Fruit fly (Drosophila melanogaster) whole organism, prepupa: ENCODE results near the gene corn.

Source experiments
- CG10631 ChIP-seq: fragments of 200-800 bp; sonication (Bioruptor generic); optimal IDR thresholded peaks from 2 replicates; lab custom pipeline; 2016; ENCODE audit warnings: missing biosample characterization, missing genetic modification characterization
- CG10669 ChIP-seq: fragments of 200-800 bp; sonication (Bioruptor generic); optimal IDR thresholded peaks from 3 replicates; lab custom pipeline; 2018; ENCODE audit warnings: missing biosample characterization, mild to moderate bottlenecking, missing genetic modification characterization, moderate library complexity
- CG11902 ChIP-seq: fragments of 200-800 bp; sonication (Bioruptor generic); optimal IDR thresholded peaks from 3 replicates; lab custom pipeline; 2016; ENCODE audit warnings: missing biosample characterization, missing genetic modification characterization
- CG1621 ChIP-seq: fragments of 200-800 bp; sonication (Bioruptor generic); optimal IDR thresholded peaks from 3 replicates; lab custom pipeline; 2018; ENCODE audit warnings: missing biosample characterization, mild to moderate bottlenecking, missing genetic modification characterization
- CG16779 ChIP-seq: fragments of 200-800 bp; sonication (Bioruptor generic); optimal IDR thresholded peaks from 3 replicates; lab custom pipeline; 2017; ENCODE audit warnings: missing biosample characterization, mild to moderate bottlenecking, missing genetic modification characterization
- CG3032 ChIP-seq: fragments of 200-800 bp; optimal IDR thresholded peaks from 2 replicates; lab custom pipeline; 2019; ENCODE audit warnings: missing biosample characterization, mild to moderate bottlenecking, missing genetic modification characterization, moderate library complexity
- CG31627 ChIP-seq: fragments of 200-800 bp; sonication (Bioruptor generic); optimal IDR thresholded peaks from 3 replicates; lab custom pipeline; 2016; ENCODE audit warnings: missing biosample characterization, missing genetic modification characterization
- CG34406 ChIP-seq: fragments of 200-800 bp; sonication (Bioruptor generic); optimal IDR thresholded peaks from 3 replicates; lab custom pipeline; 2016; ENCODE audit warnings: missing biosample characterization, missing genetic modification characterization
- CG3919 ChIP-seq: fragments of 200-800 bp; sonication (Bioruptor generic); optimal IDR thresholded peaks from 3 replicates; lab custom pipeline; 2016; ENCODE audit warnings: missing biosample characterization, missing genetic modification characterization
- CG4318 ChIP-seq: fragments of 200-800 bp; sonication (Bioruptor generic); optimal IDR thresholded peaks from 3 replicates; lab custom pipeline; 2017; ENCODE audit warnings: missing biosample characterization, mild to moderate bottlenecking, missing genetic modification characterization
- CG6163 ChIP-seq: fragments of 200-800 bp; sonication (Bioruptor generic); IDR thresholded peaks from 3 replicates; pipeline ENCODE4 v1.3.6; 2022; ENCODE audit warnings: missing biosample characterization, missing genetic modification characterization
- CG6276 ChIP-seq: fragments of 200-800 bp; sonication (Bioruptor generic); optimal IDR thresholded peaks from 2 replicates; lab custom pipeline; 2017; ENCODE audit warnings: missing biosample characterization, mild to moderate bottlenecking, missing genetic modification characterization
- CG6792 ChIP-seq: fragments of 200-800 bp; sonication (Bioruptor generic); optimal IDR thresholded peaks from 3 replicates; lab custom pipeline; 2016; ENCODE audit warnings: missing biosample characterization, missing genetic modification characterization
- CG6854 ChIP-seq: fragments of 200-800 bp; sonication (Bioruptor generic); optimal IDR thresholded peaks from 2 replicates; lab custom pipeline; 2017; ENCODE audit warnings: missing biosample characterization, mild to moderate bottlenecking, missing genetic modification characterization
- CG8319 ChIP-seq: fragments of 200-800 bp; sonication (Bioruptor generic); optimal IDR thresholded peaks from 3 replicates; lab custom pipeline; 2016; ENCODE audit warnings: missing biosample characterization, missing genetic modification characterization
- CG8632 ChIP-seq: fragments of 200-800 bp; sonication (Bioruptor generic); optimal IDR thresholded peaks from 3 replicates; lab custom pipeline; 2016; ENCODE audit warnings: missing biosample characterization, missing genetic modification characterization
- CG9139 ChIP-seq: fragments of 200-800 bp; sonication (Bioruptor generic); optimal IDR thresholded peaks from 3 replicates; lab custom pipeline; 2017; ENCODE audit warnings: missing biosample characterization, mild to moderate bottlenecking, missing genetic modification characterization
- Eip75B ChIP-seq: fragments of 200-800 bp; sonication (Bioruptor generic); optimal IDR thresholded peaks from 3 replicates; lab custom pipeline; 2016; ENCODE audit warnings: missing biosample characterization, missing genetic modification characterization
- Eip93F ChIP-seq: fragments of 200-800 bp; sonication (Bioruptor generic); optimal IDR thresholded peaks from 2 replicates; lab custom pipeline; 2016; ENCODE audit warnings: missing biosample characterization, mild to moderate bottlenecking, missing genetic modification characterization
- Ets21C ChIP-seq: fragments of 200-800 bp; sonication (Bioruptor generic); optimal IDR thresholded peaks from 3 replicates; lab custom pipeline; 2016; ENCODE audit warnings: missing biosample characterization, missing genetic modification characterization
- Ets96B ChIP-seq: fragments of 200-800 bp; optimal IDR thresholded peaks from 2 replicates; lab custom pipeline; 2019; ENCODE audit warnings: missing biosample characterization, mild to moderate bottlenecking, missing genetic modification characterization, moderate library complexity
- Gug ChIP-seq: fragments of 200-800 bp; sonication (Bioruptor generic); IDR thresholded peaks from 2 replicates; pipeline ENCODE4 v1.3.6; 2022; ENCODE audit warnings: missing biosample characterization, missing genetic modification characterization
- Hr39 ChIP-seq: fragments of 200-800 bp; sonication (Bioruptor generic); optimal IDR thresholded peaks from 2 replicates; lab custom pipeline; 2016; ENCODE audit warnings: missing biosample characterization, missing genetic modification characterization
- Lpt ChIP-seq: fragments of 200-800 bp; sonication (Bioruptor generic); optimal IDR thresholded peaks from 3 replicates; lab custom pipeline; 2016; ENCODE audit warnings: missing biosample characterization, missing genetic modification characterization
- OdsH ChIP-seq: fragments of 200-800 bp; sonication (Bioruptor generic); optimal IDR thresholded peaks from 3 replicates; lab custom pipeline; 2016; ENCODE audit warnings: missing biosample characterization, missing genetic modification characterization
- Smox ChIP-seq: fragments of 200-800 bp; sonication (Bioruptor generic); optimal IDR thresholded peaks from 3 replicates; lab custom pipeline; 2016; ENCODE audit warnings: missing biosample characterization, missing genetic modification characterization
- Sox102F ChIP-seq: fragments of 200-800 bp; sonication (Bioruptor generic); optimal IDR thresholded peaks from 2 replicates; lab custom pipeline; 2016; ENCODE audit warnings: missing biosample characterization, mild to moderate bottlenecking, missing genetic modification characterization
- Sox14 ChIP-seq: fragments of 200-800 bp; sonication (Bioruptor generic); optimal IDR thresholded peaks from 3 replicates; lab custom pipeline; 2016; ENCODE audit warnings: missing biosample characterization, missing genetic modification characterization
- Sox15 ChIP-seq: fragments of 200-800 bp; sonication (Bioruptor generic); optimal IDR thresholded peaks from 3 replicates; lab custom pipeline; 2016; ENCODE audit warnings: missing biosample characterization, missing genetic modification characterization
- acj6 ChIP-seq: fragments of 200-800 bp; sonication (Bioruptor generic); optimal IDR thresholded peaks from 3 replicates; lab custom pipeline; 2016; ENCODE audit warnings: missing biosample characterization, missing genetic modification characterization
- cyc ChIP-seq: fragments of 200-800 bp; sonication (Bioruptor generic); optimal IDR thresholded peaks from 3 replicates; lab custom pipeline; 2016; ENCODE audit warnings: missing biosample characterization, missing genetic modification characterization
- dac ChIP-seq: fragments of 200-800 bp; sonication (Bioruptor generic); optimal IDR thresholded peaks from 2 replicates; lab custom pipeline; 2017; ENCODE audit warnings: missing biosample characterization, mild to moderate bottlenecking, missing genetic modification characterization
- dsx ChIP-seq: fragments of 200-800 bp; optimal IDR thresholded peaks from 3 replicates; lab custom pipeline; 2019; ENCODE audit warnings: missing biosample characterization, mild to moderate bottlenecking, missing genetic modification characterization, moderate library complexity; ENCODE audit not compliant: poor library complexity, severe bottlenecking
- eg ChIP-seq: fragments of 200-800 bp; sonication (Bioruptor generic); IDR thresholded peaks from 3 replicates; pipeline ENCODE4 v1.3.6; 2022; ENCODE audit warnings: missing biosample characterization, missing genetic modification characterization
- esn ChIP-seq: fragments of 200-800 bp; sonication (Bioruptor generic); optimal IDR thresholded peaks from 2 replicates; lab custom pipeline; 2016; ENCODE audit warnings: missing biosample characterization, mild to moderate bottlenecking, missing genetic modification characterization, moderate library complexity
- fd85E ChIP-seq: fragments of 200-800 bp; sonication (Bioruptor generic); optimal IDR thresholded peaks from 3 replicates; lab custom pipeline; 2016; ENCODE audit warnings: missing biosample characterization, missing genetic modification characterization
- fkh ChIP-seq: fragments of 200-800 bp; sonication (Bioruptor generic); optimal IDR thresholded peaks from 3 replicates; lab custom pipeline; 2017; ENCODE audit warnings: missing biosample characterization, mild to moderate bottlenecking, missing genetic modification characterization, moderate library complexity
- lz ChIP-seq: fragments of 200-800 bp; sonication (Bioruptor generic); optimal IDR thresholded peaks from 3 replicates; lab custom pipeline; 2016; ENCODE audit warnings: missing biosample characterization, missing genetic modification characterization
- net ChIP-seq: fragments of 200-800 bp; sonication (Bioruptor generic); optimal IDR thresholded peaks from 3 replicates; lab custom pipeline; 2016; ENCODE audit warnings: missing biosample characterization, missing genetic modification characterization
- salr ChIP-seq, 2 experiments: fragments of 200-800 bp; sonication (Bioruptor generic); optimal IDR thresholded peaks; 3 replicates each; lab custom pipeline; 2016 to 2018; ENCODE audit warnings: missing biosample characterization in 2 of 2, missing genetic modification characterization in 2 of 2, mild to moderate bottlenecking in 1 of 2
- spab ChIP-seq: fragments of 200-800 bp; sonication (Bioruptor generic); optimal IDR thresholded peaks from 2 replicates; lab custom pipeline; 2017; ENCODE audit warnings: missing biosample characterization, mild to moderate bottlenecking, missing genetic modification characterization, missing genetic modification reagents
- ss ChIP-seq, 2 experiments: fragments of 200-800 bp; sonication (Bioruptor generic); optimal IDR thresholded peaks; 2 replicates in 1 of 2; 3 replicates in 1 of 2; lab custom pipeline; 2017 to 2018; ENCODE audit warnings: mild to moderate bottlenecking in 2 of 2, missing biosample characterization in 2 of 2, missing genetic modification characterization in 2 of 2, moderate library complexity in 1 of 2
- svp ChIP-seq: fragments of 200-800 bp; sonication (Bioruptor generic); peaks from one replicate; lab custom pipeline; 2016; ENCODE audit warnings: missing biosample characterization, missing genetic modification characterization
- vri ChIP-seq: fragments of 200-800 bp; sonication (Bioruptor generic); optimal IDR thresholded peaks from 3 replicates; lab custom pipeline; 2016; ENCODE audit warnings: missing biosample characterization, mild to moderate bottlenecking, missing genetic modification characterization

corn gene

dm6 chr3L:7161310-7161709 is 4.4 kb upstream of the corn start:
- TF ChIP-seq Lpt (GFP tag; lab: Kevin White, UChicago) (no peak), CG9139 (GFP tag; lab: Kevin White, UChicago) (no peak), Smox (no peak), salr (GFP tag; optimal IDR thresholded peaks at IDR 0.05; lab: Kevin White, UChicago) (no peak), Eip75B (GFP tag; lab: Kevin White, UChicago) (no peak), CG16779 (tag; lab: Kevin White, UChicago) (no peak), net (GFP tag; lab: Kevin White, UChicago) (no peak), CG1621 (tag; lab: Kevin White, UChicago) (no peak), CG10669 (GFP tag; lab: Kevin White, UChicago) (no peak), dsx (GFP tag; lab: Kevin White, UChicago) (no peak), Ets96B (no peak), lz (GFP tag; lab: Kevin White, UChicago) (no peak), Gug (no peak), ss (GFP tag; optimal IDR thresholded peaks at IDR 0.05; lab: Kevin White, UChicago) (no peak), Sox15 (GFP tag; lab: Kevin White, UChicago) (no peak), CG8632 (GFP tag; lab: Kevin White, UChicago) (no peak), CG10631 (GFP tag; lab: Kevin White, UChicago) (no peak), CG6854 (GFP tag; lab: Kevin White, UChicago) (no peak), svp (GFP tag; lab: Kevin White, UChicago) (no peak), CG4318 (no peak)

DNA sequence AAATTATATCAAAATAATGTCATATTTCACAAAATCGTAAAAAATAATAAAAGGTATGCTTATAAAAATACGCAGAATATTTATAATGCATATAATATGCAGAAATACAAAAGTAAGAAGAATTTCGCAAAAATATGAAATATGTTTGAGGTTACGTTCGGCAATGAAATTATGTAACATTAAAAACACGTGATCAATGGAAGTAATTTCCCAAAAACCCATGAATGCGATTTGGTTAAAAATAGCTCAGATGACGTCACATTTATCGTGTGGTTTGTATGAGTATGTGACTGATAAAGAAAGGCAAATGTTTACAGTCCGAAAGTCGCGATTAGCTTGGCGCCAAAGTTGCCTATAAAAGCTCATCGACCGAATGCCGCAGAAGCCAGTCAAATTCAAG is 840 bp upstream of the corn start, which contains the start of gene CG8620:
Gene CG8620 (plus strand): TSS at position 387 of the 400 bp plus-strand sequence.
- TF ChIP-seq fd85E (GFP tag; lab: Kevin White, UChicago), result no peak
- no peak for TF ChIP-seq esn (GFP tag; lab: Kevin White, UChicago)
- TF ChIP-seq vri, result peak; percentile 50
- no peak for TF ChIP-seq CG31627

DNA sequence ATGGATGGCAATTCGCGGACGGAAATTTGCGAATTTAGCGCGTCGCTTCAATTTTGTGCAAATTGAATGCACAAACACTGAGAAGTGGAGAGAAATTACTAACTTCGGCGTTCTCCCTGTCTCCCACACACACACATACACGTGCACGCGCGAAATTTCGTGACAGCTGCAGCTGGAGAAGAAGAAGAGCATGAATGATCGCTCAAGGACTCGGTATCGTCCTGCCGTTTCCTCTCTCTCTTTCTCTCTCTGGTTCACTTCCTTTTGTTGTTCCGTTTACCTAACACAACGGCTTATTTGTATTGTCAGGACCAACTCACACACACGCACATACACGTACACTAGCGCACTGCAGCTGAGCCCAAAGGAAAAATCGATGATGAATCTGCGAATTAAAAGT is 634 bp downstream of the corn start:
- no peak for TF ChIP-seq CG6792 (GFP tag; lab: Kevin White, UChicago)
- no peak for TF ChIP-seq fd85E (GFP tag; lab: Kevin White, UChicago)
- no peak for TF ChIP-seq Smox
- no peak for TF ChIP-seq vri
- TF ChIP-seq svp (GFP tag; lab: Kevin White, UChicago), result no peak
- TF ChIP-seq CG8319 (GFP tag; lab: Kevin White, UChicago), result no peak
- no peak for TF ChIP-seq fkh

DNA sequence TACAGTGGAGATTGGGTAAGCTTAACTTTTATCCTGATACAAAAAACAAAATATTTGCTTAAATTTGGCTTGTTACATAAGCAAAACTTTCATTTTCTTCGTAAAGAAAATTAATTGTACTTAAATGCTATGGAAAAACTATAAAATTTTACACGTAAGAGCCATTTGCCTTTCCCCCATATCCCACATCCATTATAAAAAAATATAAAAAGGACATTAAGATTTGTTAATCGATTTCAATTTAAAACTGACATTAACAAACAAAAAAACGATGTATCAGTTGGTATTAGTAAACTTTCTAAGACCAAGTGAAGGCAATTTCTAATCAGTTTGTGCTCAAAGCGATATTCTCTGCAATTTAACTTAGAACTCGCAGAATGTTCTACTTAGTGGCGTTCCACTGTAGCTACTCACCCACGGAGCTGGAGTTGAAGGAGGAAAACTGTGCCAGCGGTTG is 1.3 kb downstream of the corn start:
- peak; percentile 80 for TF ChIP-seq esn (GFP tag; lab: Kevin White, UChicago)
- peak; percentile 23 for TF ChIP-seq vri
- no peak for TF ChIP-seq Eip93F (GFP tag; lab: Kevin White, UChicago)
- peak; percentile 63 for TF ChIP-seq Hr39 (GFP tag; lab: Kevin White, UChicago)
- TF ChIP-seq salr (GFP tag; optimal IDR thresholded peaks at IDR 0.05; lab: Kevin White, UChicago), result peak in 1 of 2 experiments; percentile 85
- no peak for TF ChIP-seq fkh
- TF ChIP-seq CG9139 (GFP tag; lab: Kevin White, UChicago), result no peak
- peak; percentile 74 for TF ChIP-seq OdsH (GFP tag; lab: Kevin White, UChicago)
- TF ChIP-seq CG6854 (GFP tag; lab: Kevin White, UChicago), result no peak
- no peak for TF ChIP-seq CG1621 (tag; lab: Kevin White, UChicago)
- peak; percentile 74 for TF ChIP-seq Eip75B (GFP tag; lab: Kevin White, UChicago)
- TF ChIP-seq CG11902 (GFP tag; lab: Kevin White, UChicago), result peak; percentile 52
- no peak; the same call in 2 of the 3 replicates for TF ChIP-seq eg
- peak; percentile 48 to 54 for TF ChIP-seq ss (GFP tag; optimal IDR thresholded peaks at IDR 0.05; lab: Kevin White, UChicago)
- TF ChIP-seq Ets21C (GFP tag; lab: Kevin White, UChicago), result peak; percentile 49
- peak; percentile 57 for TF ChIP-seq CG3919 (GFP tag; lab: Kevin White, UChicago)
- peak; percentile 50 for TF ChIP-seq CG34406 (GFP tag; lab: Kevin White, UChicago)
- peak; percentile 68 for TF ChIP-seq Sox14
- TF ChIP-seq dsx (GFP tag; lab: Kevin White, UChicago), result peak; percentile 29
- TF ChIP-seq dac (GFP tag; lab: Kevin White, UChicago), result peak; percentile 61
- peak; percentile 74 for TF ChIP-seq CG6276 (GFP tag; lab: Kevin White, UChicago)
- TF ChIP-seq cyc (GFP tag; lab: Kevin White, UChicago), result peak; percentile 58
- TF ChIP-seq spab (GFP tag; lab: Kevin White, UChicago), result peak; percentile 63
- peak; percentile 62 for TF ChIP-seq CG10631 (GFP tag; lab: Kevin White, UChicago)
- TF ChIP-seq acj6, result peak; percentile 71
- TF ChIP-seq CG3032 (tag; lab: Kevin White, UChicago), result peak; percentile 60
- 0 out of 3 replicates have a peak, but pooled peaks have one; percentile 20 for TF ChIP-seq CG6163
- TF ChIP-seq CG10669 (GFP tag; lab: Kevin White, UChicago), result peak; percentile 55
- TF ChIP-seq Sox102F, result peak; percentile 75
